Fruit fly (Drosophila melanogaster): Measurements from ENCODE around the gene CG32262.

Gene CG32262

dm6 chr3L:3855194-3855980 lies 45.4 kb upstream of the CG32262 start (continued):
- TF ChIP-seq CG12104 (GFP tag; optimal IDR thresholded peaks at IDR 0.05): no peak
- TF ChIP-seq Antp (GFP tag; optimal IDR thresholded peaks at IDR 0.05): no peak
- TF ChIP-seq gcm (GFP tag; optimal IDR thresholded peaks at IDR 0.05): peak; percentile 55
- no peak for TF ChIP-seq Ada2b (GFP tag; IDR thresholded peaks at IDR 0.05)
- TF ChIP-seq CG11723 (GFP tag; optimal IDR thresholded peaks at IDR 0.05): peak; percentile 33
- peak; percentile 3 for TF ChIP-seq Asciz (GFP tag; optimal IDR thresholded peaks at IDR 0.05)
- peak; percentile 63 for TF ChIP-seq CG13424 (tag; optimal IDR thresholded peaks at IDR 0.05)
- no peak for TF ChIP-seq ttk (GFP tag; IDR thresholded peaks at IDR 0.05)
- no peak for TF ChIP-seq CG18011 (GFP tag; optimal IDR thresholded peaks at IDR 0.05)
- TF ChIP-seq repo (GFP tag; optimal IDR thresholded peaks at IDR 0.05): no peak
- peak; percentile 1 for TF ChIP-seq Camta (GFP tag; optimal IDR thresholded peaks at IDR 0.05)
- TF ChIP-seq lbe (GFP tag; optimal IDR thresholded peaks at IDR 0.05): no peak
- no peak for TF ChIP-seq CG10321 (GFP tag; IDR thresholded peaks at IDR 0.05)
- no peak for TF ChIP-seq Rfx (GFP tag; IDR thresholded peaks at IDR 0.05)
- no peak for TF ChIP-seq CG8478 (optimal IDR thresholded peaks at IDR 0.05)
- no peak for TF ChIP-seq fd64A (GFP tag; optimal IDR thresholded peaks at IDR 0.05)
- no peak for TF ChIP-seq CG32767 (GFP tag; IDR thresholded peaks at IDR 0.05)
- 0 out of 3 replicates have a peak, but pooled peaks have one; percentile 25 for TF ChIP-seq otp (GFP tag; IDR thresholded peaks at IDR 0.05)
- TF ChIP-seq CG12155 (GFP tag; optimal IDR thresholded peaks at IDR 0.05): peak; percentile 13
- no peak for TF ChIP-seq kni (GFP tag; optimal IDR thresholded peaks at IDR 0.05)
- peak; percentile 68 for TF ChIP-seq CG2712 (tag; optimal IDR thresholded peaks at IDR 0.05)
- no peak for TF ChIP-seq Myb (GFP tag; optimal IDR thresholded peaks at IDR 0.05)
- TF ChIP-seq CG4404 (GFP tag; IDR thresholded peaks at IDR 0.05): peak; percentile 66
- no peak for TF ChIP-seq CG14014 (GFP tag; IDR thresholded peaks at IDR 0.05)
- TF ChIP-seq ham (GFP tag; IDR thresholded peaks at IDR 0.05): no peak
- peak; percentile 19 for TF ChIP-seq odd (GFP tag; optimal IDR thresholded peaks at IDR 0.05)
- TF ChIP-seq MTF-1 (GFP tag; optimal IDR thresholded peaks at IDR 0.05; ENCODE audit: borderline replicate concordance): no peak
- TF ChIP-seq tll (GFP tag; optimal IDR thresholded peaks at IDR 0.05): peak in 1 of 2 experiments; percentile 94
- peak; percentile 65 for TF ChIP-seq ewg (GFP tag; optimal IDR thresholded peaks at IDR 0.05)
- TF ChIP-seq bbx (GFP tag; IDR thresholded peaks at IDR 0.05; ENCODE audit: partially characterized antibody): no peak
- TF ChIP-seq Nf-YB (GFP tag; optimal IDR thresholded peaks at IDR 0.05): peak; percentile 82
- TF ChIP-seq Opbp (GFP tag; IDR thresholded peaks at IDR 0.05; ENCODE audit: partially characterized antibody): peak; percentile 35; the same call in 1 of the 3 replicates
- 0 out of 2 replicates have a peak, but pooled peaks have one; percentile 17 for TF ChIP-seq Atf6 (GFP tag; IDR thresholded peaks at IDR 0.05)
- no peak for TF ChIP-seq CG14050 (GFP tag; IDR thresholded peaks at IDR 0.05)
- no peak for TF ChIP-seq MBD-R2 (GFP tag; IDR thresholded peaks at IDR 0.05)
- no peak for TF ChIP-seq Mrtf (GFP tag; IDR thresholded peaks at IDR 0.05)
- peak; percentile 43 for TF ChIP-seq CG3407 (GFP tag; optimal IDR thresholded peaks at IDR 0.05)
- TF ChIP-seq Jarid2 (GFP tag; optimal IDR thresholded peaks at IDR 0.05): peak; percentile 11
- TF ChIP-seq crol (GFP tag; IDR thresholded peaks at IDR 0.05): peak; percentile 95
- TF ChIP-seq CG10959 (GFP tag; IDR thresholded peaks at IDR 0.05): peak; percentile 71
- no peak for TF ChIP-seq CG34376 (GFP tag; optimal IDR thresholded peaks at IDR 0.05)
- peak; percentile 12 for TF ChIP-seq CG12659 (GFP tag; optimal IDR thresholded peaks at IDR 0.05)
- peak; percentile 61 for TF ChIP-seq Blimp-1 (GFP tag; optimal IDR thresholded peaks at IDR 0.05)
- TF ChIP-seq zen (tag; optimal IDR thresholded peaks at IDR 0.05): peak; percentile 56
- no peak for TF ChIP-seq CG1792 (GFP tag; optimal IDR thresholded peaks at IDR 0.05)
- no peak for TF ChIP-seq CG33213 (GFP tag; optimal IDR thresholded peaks at IDR 0.05)
- TF ChIP-seq Abd-B (GFP tag; optimal IDR thresholded peaks at IDR 0.05): peak; percentile 42
- TF ChIP-seq Hmr (GFP tag; optimal IDR thresholded peaks at IDR 0.05): peak; percentile 14
- TF ChIP-seq tap (tag; optimal IDR thresholded peaks at IDR 0.05): no peak
